Worm (Caenorhabditis elegans) whole organism, L4 larva: Measurements from ENCODE around the gene T12B5.15.
A peak's percentile ranks its signal among the peaks of the same experiment; 100 is the strongest.

Experiments used
- D1046.2 ChIP-seq: fragments of 200-800 bp; sonication (Bioruptor generic); IDR thresholded peaks from 2 replicates; pipeline ENCODE4 v1.3.6; 2022; ENCODE audit warnings: missing genetic modification characterization, missing compliant biosample characterization
- F26F4.8 ChIP-seq: fragments of 200-800 bp; sonication (Bioruptor generic); conservative IDR thresholded peaks from 2 replicates; pipeline ENCODE4 v1.3.6; 2022; ENCODE audit warnings: missing genetic modification characterization, missing compliant biosample characterization
- T20F7.1 ChIP-seq: fragments of 200-800 bp; sonication (Bioruptor generic); optimal IDR thresholded peaks from 2 replicates; lab custom pipeline; 2018; ENCODE audit warnings: mild to moderate bottlenecking, missing genetic modification characterization, missing compliant biosample characterization
- Y105C5A.15 ChIP-seq: fragments of 200-800 bp; sonication (Bioruptor generic); IDR thresholded peaks from 2 replicates; pipeline ENCODE4 v1.3.6; 2022; ENCODE audit warnings: missing genetic modification characterization, missing compliant biosample characterization
- Y48G9A.11 ChIP-seq: fragments of 200-800 bp; sonication (Bioruptor generic); IDR thresholded peaks from 2 replicates; pipeline ENCODE4 v1.3.6; 2022; ENCODE audit warnings: missing genetic modification reagents, missing genetic modification characterization, missing compliant biosample characterization
- Y75B8A.6 ChIP-seq: fragments of 200-800 bp; sonication (Bioruptor generic); IDR thresholded peaks from 2 replicates; pipeline ENCODE4 v1.3.6; 2022; ENCODE audit warnings: missing genetic modification reagents, missing genetic modification characterization, missing compliant biosample characterization
- ZK337.2 ChIP-seq: fragments of 200-800 bp; sonication (Bioruptor generic); IDR thresholded peaks from 2 replicates; pipeline ENCODE4 v1.3.6; 2022; ENCODE audit warnings: missing genetic modification reagents, missing genetic modification characterization, missing compliant biosample characterization
- aha-1 ChIP-seq: fragments of 150-350 bp; peaks from one replicate; lab custom pipeline; 2014; ENCODE audit warnings: missing biosample characterization, missing genetic modification characterization
- ama-1 ChIP-seq: fragments of 150-350 bp; optimal IDR thresholded peaks from 2 replicates; lab custom pipeline; 2014; ENCODE audit warnings: inconsistent platforms, mixed read lengths
- arid-1 ChIP-seq: fragments of 200-800 bp; sonication (Bioruptor generic); conservative IDR thresholded peaks from 2 replicates; pipeline ENCODE4 v1.3.6; 2022; ENCODE audit warnings: missing genetic modification reagents, missing genetic modification characterization, missing compliant biosample characterization
- ceh-44 ChIP-seq: fragments of 200-800 bp; sonication (Bioruptor generic); IDR thresholded peaks from 2 replicates; pipeline ENCODE4 v1.3.6; 2022; ENCODE audit warnings: missing genetic modification reagents, missing genetic modification characterization, missing compliant biosample characterization
- daf-12 ChIP-seq: fragments of 150-350 bp; optimal IDR thresholded peaks from 2 replicates; lab custom pipeline; 2014; ENCODE audit warnings: missing biosample characterization, missing genetic modification reagents, missing genetic modification characterization
- daf-19 ChIP-seq: fragments of 200-800 bp; sonication (Bioruptor generic); conservative IDR thresholded peaks from 2 replicates; pipeline ENCODE4 v1.3.6; 2022; ENCODE audit warnings: missing genetic modification characterization, missing compliant biosample characterization
- daf-8 ChIP-seq: fragments of 200-800 bp; sonication (Bioruptor generic); IDR thresholded peaks from 2 replicates; pipeline ENCODE4 v1.3.6; 2022; ENCODE audit warnings: missing genetic modification characterization, missing compliant biosample characterization
- dmd-6 ChIP-seq: fragments of 200-800 bp; sonication (Bioruptor generic); IDR thresholded peaks from 2 replicates; pipeline ENCODE4 v1.3.6; 2022; ENCODE audit warnings: missing genetic modification reagents, missing genetic modification characterization, missing compliant biosample characterization
- dpl-1 ChIP-seq: fragments of 150-350 bp; optimal IDR thresholded peaks from 2 replicates; lab custom pipeline; 2014; ENCODE audit warnings: missing biosample characterization, missing genetic modification reagents, missing genetic modification characterization
- egl-27 ChIP-seq: sonication (generic microtip); optimal IDR thresholded peaks from 3 replicates; lab custom pipeline; 2017; ENCODE audit warnings: missing biosample characterization, missing genetic modification reagents, missing genetic modification characterization
- fkh-10 ChIP-seq: fragments of 150-350 bp; optimal IDR thresholded peaks from 2 replicates; lab custom pipeline; 2014; ENCODE audit warnings: missing biosample characterization, missing genetic modification reagents, missing genetic modification characterization
- gei-8 ChIP-seq: fragments of 200-800 bp; sonication (Bioruptor generic); optimal IDR thresholded peaks from 2 replicates; lab custom pipeline; 2018; ENCODE audit warnings: mild to moderate bottlenecking, missing genetic modification characterization, missing compliant biosample characterization
- hif-1 ChIP-seq, 2 experiments: sonication (generic microtip); optimal IDR thresholded peaks; 2 replicates each; lab custom pipeline; 2016 to 2017; ENCODE audit warnings: missing compliant biosample characterization in 2 of 2, missing genetic modification characterization in 2 of 2, missing genetic modification reagents in 2 of 2, missing genotype in 2 of 2, mild to moderate bottlenecking in 1 of 2
- hlh-30 ChIP-seq: sonication (generic microtip); optimal IDR thresholded peaks from 2 replicates; lab custom pipeline; 2017; ENCODE audit warnings: antibody characterized with exemption, mild to moderate bottlenecking, missing genetic modification characterization, missing compliant biosample characterization; ENCODE audit not compliant: insufficient read depth
- lin-13 ChIP-seq: fragments of 150-350 bp; optimal IDR thresholded peaks from 2 replicates; lab custom pipeline; 2014; ENCODE audit warnings: missing biosample characterization, missing genetic modification reagents, missing genetic modification characterization
- lin-15B ChIP-seq: fragments of 150-350 bp; sonication (generic microtip); optimal IDR thresholded peaks from 3 replicates; lab custom pipeline; 2014; ENCODE audit warnings: missing biosample characterization, missing genetic modification characterization
- lsy-2 ChIP-seq, 2 experiments: fragments of 150-350 bp in 1 of 2; sonication (generic microtip) in 1 of 2; optimal IDR thresholded peaks; 2 replicates each; lab custom pipeline; 2014 to 2017; ENCODE audit warnings: missing biosample characterization in 2 of 2, missing genetic modification characterization in 2 of 2
- mes-2 ChIP-seq: sonication (generic microtip); optimal IDR thresholded peaks from 2 replicates; lab custom pipeline; 2016; ENCODE audit warnings: missing genotype, mild to moderate bottlenecking, missing genetic modification characterization, missing compliant biosample characterization; ENCODE audit not compliant: poor library complexity, severe bottlenecking
- mxl-3 ChIP-seq: fragments of 200-800 bp; sonication (Bioruptor generic); optimal IDR thresholded peaks from 2 replicates; lab custom pipeline; 2018; ENCODE audit warnings: mild to moderate bottlenecking, missing genetic modification characterization, missing compliant biosample characterization
- nhr-10 ChIP-seq: fragments of 150-350 bp; optimal IDR thresholded peaks from 2 replicates; lab custom pipeline; 2014; ENCODE audit warnings: missing biosample characterization, missing genetic modification characterization
- nhr-11 ChIP-seq: fragments of 150-350 bp; optimal IDR thresholded peaks from 2 replicates; lab custom pipeline; 2014; ENCODE audit warnings: missing biosample characterization, missing genetic modification characterization
- nhr-111 ChIP-seq: fragments of 200-800 bp; sonication (Bioruptor generic); optimal IDR thresholded peaks from 2 replicates; lab custom pipeline; 2018; ENCODE audit warnings: mild to moderate bottlenecking, missing genetic modification characterization, missing compliant biosample characterization
- nhr-237 ChIP-seq: sonication (generic microtip); optimal IDR thresholded peaks from 2 replicates; lab custom pipeline; 2017; ENCODE audit warnings: missing biosample characterization, missing genetic modification characterization
- nhr-6 ChIP-seq: fragments of 150-350 bp; optimal IDR thresholded peaks from 2 replicates; lab custom pipeline; 2014; ENCODE audit warnings: missing biosample characterization, missing genetic modification characterization
- nhr-76 ChIP-seq: fragments of 150-350 bp; optimal IDR thresholded peaks from 2 replicates; lab custom pipeline; 2014; ENCODE audit warnings: missing biosample characterization, missing genetic modification characterization
- pha-4 ChIP-seq, 2 experiments: fragments of 150-350 bp in 1 of 2; fragments of 200-800 bp in 1 of 2; sonication (Bioruptor generic) in 1 of 2; IDR thresholded peaks in 1 of 2; optimal IDR thresholded peaks in 1 of 2; 2 replicates each; pipeline versions ENCODE4 v1.3.6 to Lab custom; 2014 to 2022; ENCODE audit warnings: missing genetic modification characterization in 2 of 2, missing genetic modification reagents in 2 of 2, missing biosample characterization in 1 of 2, missing compliant biosample characterization in 1 of 2
- rbr-2 ChIP-seq: sonication (generic microtip); optimal IDR thresholded peaks from 2 replicates; lab custom pipeline; 2016; ENCODE audit warnings: missing genotype, missing genetic modification characterization, missing compliant biosample characterization
- sdz-12 ChIP-seq: fragments of 200-800 bp; sonication (Bioruptor generic); optimal IDR thresholded peaks from 2 replicates; lab custom pipeline; 2018; ENCODE audit warnings: mild to moderate bottlenecking, missing genetic modification characterization, missing compliant biosample characterization
- skn-1 ChIP-seq: fragments of 150-350 bp; optimal IDR thresholded peaks from 2 replicates; lab custom pipeline; 2014; ENCODE audit warnings: missing biosample characterization, missing genetic modification characterization
- tag-97 ChIP-seq: fragments of 200-800 bp; sonication (Bioruptor generic); IDR thresholded peaks from 2 replicates; pipeline ENCODE4 v1.3.6; 2022; ENCODE audit warnings: missing genetic modification characterization, missing compliant biosample characterization
- tra-1 ChIP-seq: fragments of 200-800 bp; sonication (Bioruptor generic); IDR thresholded peaks from 2 replicates; pipeline ENCODE4 v1.3.6; 2022; ENCODE audit warnings: missing genetic modification reagents, missing genetic modification characterization, missing compliant biosample characterization
- unc-62 ChIP-seq, 3 experiments: fragments of 150-350 bp in 1 of 3; sonication (generic microtip); optimal IDR thresholded peaks in 2 of 3; peaks in 1 of 3; 1 replicate in 1 of 3; 2 replicates in 2 of 3; lab custom pipeline; 2014 to 2017; ENCODE audit warnings: missing biosample characterization in 3 of 3, missing genetic modification characterization in 3 of 3, missing genetic modification reagents in 3 of 3, missing genotype in 1 of 3
- vab-7 ChIP-seq: fragments of 200-800 bp; sonication (Bioruptor generic); IDR thresholded peaks from 2 replicates; pipeline ENCODE4 v1.3.6; 2022; ENCODE audit warnings: missing genetic modification reagents, missing genetic modification characterization, missing compliant biosample characterization
- zip-2 ChIP-seq: fragments of 150-350 bp; optimal IDR thresholded peaks from 2 replicates; lab custom pipeline; 2014; ENCODE audit warnings: missing biosample characterization, missing genetic modification characterization
- ztf-11 ChIP-seq: fragments of 150-350 bp; optimal IDR thresholded peaks from 2 replicates; lab custom pipeline; 2014; ENCODE audit warnings: missing biosample characterization, missing genetic modification characterization
- ztf-7 ChIP-seq: fragments of 150-350 bp; optimal IDR thresholded peaks from 2 replicates; lab custom pipeline; 2014; ENCODE audit warnings: missing biosample characterization, missing genetic modification characterization

T12B5.15 gene

ce11 chrIII:919322-919721 lies 35.1 kb downstream of the T12B5.15 start, which contains the start of gene F23H11.7:
Gene F23H11.7 (minus strand): TSS chrIII:919422.
- TF ChIP-seq aha-1 (tag; lab: Kevin White, UChicago) (peak; percentile 2), nhr-111 (GFP tag; lab: Kevin White, UChicago) (no peak)

- TF ChIP-seq Y105C5A.15 (GFP tag; lab: Robert Waterston, UW) (no peak), ZK337.2 (GFP tag; lab: Robert Waterston, UW) (no peak), daf-8 (GFP tag; lab: Robert Waterston, UW) (no peak), lin-13 (GFP tag; lab: Kevin White, UChicago) (no peak)
- TF ChIP-seq, all 104 proteins: peak for 0
Observed at ce11 chrIII:916897-917296, 37.6 kb downstream of the T12B5.15 start, which contains the start of gene idpp-13. Gene idpp-13 (minus strand): TSS chrIII:916997.

- peak; percentile 24 for TF ChIP-seq ama-1
- TF ChIP-seq nhr-6 (tag; lab: Kevin White, UChicago): peak; percentile 41
- no peak for TF ChIP-seq zip-2 (tag; lab: Kevin White, UChicago)
- TF ChIP-seq T20F7.1 (GFP tag; lab: Kevin White, UChicago): peak; percentile 95
- TF ChIP-seq vab-7 (GFP tag; lab: Robert Waterston, UW): no peak
- peak; percentile 60 for TF ChIP-seq mes-2
- no peak for TF ChIP-seq pha-4 (GFP tag; IDR thresholded peaks at IDR 0.05; lab: Robert Waterston, UW)
- peak; percentile 43 for TF ChIP-seq pha-4 (tag; optimal IDR thresholded peaks at IDR 0.05; lab: Kevin White, UChicago)
- TF ChIP-seq hlh-30 (tag; lab: Kevin White, UChicago): peak; percentile 1
- no peak for TF ChIP-seq nhr-76
- peak; percentile 5 for TF ChIP-seq dpl-1 (GFP tag; lab: Kevin White, UChicago)
Observed at ce11 chrIII:910540-911311, 43.7 kb downstream of the T12B5.15 start, which contains the start of the genes F23H11.5 and bra-2. Gene F23H11.5 (minus strand): TSS chrIII:910590. Gene bra-2 (plus strand): TSS chrIII:911261.

- TF ChIP-seq egl-27 (tag; lab: Kevin White, UChicago): no peak
- TF ChIP-seq ceh-44 (GFP tag; lab: Robert Waterston, UW): no peak
- no peak for TF ChIP-seq rbr-2 (tag; lab: Kevin White, UChicago)
- no peak for TF ChIP-seq mes-2
- TF ChIP-seq daf-12 (tag; lab: Kevin White, UChicago): no peak
- TF ChIP-seq gei-8 (GFP tag; lab: Kevin White, UChicago): no peak
- TF ChIP-seq hif-1 (tag; optimal IDR thresholded peaks at IDR 0.05; lab: Kevin White, UChicago): no peak
- no peak for TF ChIP-seq F26F4.8 (GFP tag; lab: Robert Waterston, UW)
- TF ChIP-seq skn-1 (tag; lab: Kevin White, UChicago): no peak
- TF ChIP-seq tra-1 (GFP tag; lab: Robert Waterston, UW): 0 out of 2 replicates have a peak, but pooled peaks have one; percentile 39
- no peak for TF ChIP-seq lsy-2 (tag; optimal IDR thresholded peaks at IDR 0.05; lab: Kevin White, UChicago)
- 0 out of 2 replicates have a peak, but pooled peaks have one; percentile 44 for TF ChIP-seq Y48G9A.11 (GFP tag; lab: Robert Waterston, UW)
- no peak for TF ChIP-seq Y75B8A.6
- 0 out of 2 replicates have a peak, but pooled peaks have one; percentile 9 for TF ChIP-seq dmd-6 (GFP tag; lab: Robert Waterston, UW)
- no peak for TF ChIP-seq ztf-7 (tag; lab: Kevin White, UChicago)
- TF ChIP-seq daf-19 (GFP tag; lab: Robert Waterston, UW): no peak
- TF ChIP-seq sdz-12 (GFP tag; lab: Kevin White, UChicago): no peak
- no peak for TF ChIP-seq tag-97 (GFP tag; lab: Robert Waterston, UW)
- TF ChIP-seq mxl-3: no peak
- TF ChIP-seq unc-62 (GFP tag; optimal IDR thresholded peaks at IDR 0.05 in 1 of 2; lab: Kevin White, UChicago): no peak
- no peak for TF ChIP-seq unc-62 (tag; optimal IDR thresholded peaks at IDR 0.05; lab: Kevin White, UChicago)
- TF ChIP-seq nhr-10 (tag; lab: Kevin White, UChicago): no peak
- no peak for TF ChIP-seq ztf-11 (tag; lab: Kevin White, UChicago)
- no peak for TF ChIP-seq nhr-237 (tag; lab: Kevin White, UChicago)
- TF ChIP-seq lin-13 (GFP tag; lab: Kevin White, UChicago): no peak
- TF ChIP-seq T20F7.1 (GFP tag; lab: Kevin White, UChicago): peak; percentile 20
- 0 out of 2 replicates have a peak, but pooled peaks have one; percentile 6 for TF ChIP-seq arid-1
- TF ChIP-seq lin-15B (tag; lab: Kevin White, UChicago): no peak
- no peak for TF ChIP-seq D1046.2
- TF ChIP-seq fkh-10: no peak
- no peak for TF ChIP-seq nhr-11 (tag; lab: Kevin White, UChicago)
Observed at ce11 chrIII:909540-909939, 44.9 kb downstream of the T12B5.15 start, which contains the start of gene crls-1. Gene crls-1 (minus strand): TSS chrIII:909902.
